Worm (Caenorhabditis elegans): ENCODE data around the gene Y43F4A.1.

- TF ChIP-seq elt-1 (tag; optimal IDR thresholded peaks at IDR 0.05; ENCODE audit: borderline replicate concordance, insufficient read depth) (no peak), mep-1 (tag; optimal IDR thresholded peaks at IDR 0.05) (no peak), hlh-1 (tag; optimal IDR thresholded peaks at IDR 0.05) (no peak), unc-39 (tag; optimal IDR thresholded peaks at IDR 0.05) (no peak), ztf-11 (tag; optimal IDR thresholded peaks at IDR 0.05) (no peak), nhr-76 (tag; optimal IDR thresholded peaks at IDR 0.05) (no peak)
Measured at ce11 chrIII:13215682-13216081, 7.2 kb upstream of the Y43F4A.1 start.
